Fruit fly (Drosophila melanogaster) whole organism, embryonic: ENCODE results near the gene nst.

Experiments
- CG11560 ChIP-seq: fragments of 200-800 bp; sonication (Bioruptor generic); IDR thresholded peaks from 3 replicates; pipeline ENCODE4 v1.3.6; 2022; ENCODE audit warnings: missing biosample characterization, missing genetic modification characterization
- CG12299 ChIP-seq: fragments of 200-800 bp; sonication (Bioruptor generic); optimal IDR thresholded peaks from 2 replicates; lab custom pipeline; 2018; ENCODE audit warnings: missing biosample characterization, mild to moderate bottlenecking, missing genetic modification characterization
- CG13894 ChIP-seq: fragments of 200-800 bp; sonication (Bioruptor generic); optimal IDR thresholded peaks from 3 replicates; lab custom pipeline; 2018; ENCODE audit warnings: missing biosample characterization, mild to moderate bottlenecking, missing genetic modification characterization, moderate library complexity
- CG14014 ChIP-seq: fragments of 200-800 bp; sonication (Bioruptor generic); IDR thresholded peaks from 2 replicates; pipeline ENCODE4 v1.3.6; 2022; ENCODE audit warnings: missing biosample characterization, missing genetic modification characterization
- CG16779 ChIP-seq: fragments of 200-800 bp; sonication (Bioruptor generic); IDR thresholded peaks from 2 replicates; pipeline ENCODE4 v1.3.6; 2022; ENCODE audit warnings: missing biosample characterization, missing genetic modification characterization
- CG17359 ChIP-seq: fragments of 200-800 bp; sonication (Bioruptor generic); optimal IDR thresholded peaks from 3 replicates; lab custom pipeline; 2018; ENCODE audit warnings: missing biosample characterization, mild to moderate bottlenecking, missing genetic modification characterization, moderate library complexity
- CG17912 ChIP-seq: fragments of 200-800 bp; sonication (Bioruptor generic); optimal IDR thresholded peaks from 2 replicates; lab custom pipeline; 2018; ENCODE audit warnings: missing biosample characterization, mild to moderate bottlenecking, missing genetic modification characterization
- CG2120 ChIP-seq: fragments of 200-800 bp; sonication (Bioruptor generic); optimal IDR thresholded peaks from 3 replicates; lab custom pipeline; 2016; ENCODE audit warnings: missing biosample characterization, missing genetic modification characterization
- CG2875 ChIP-seq: fragments of 200-800 bp; sonication (Bioruptor generic); optimal IDR thresholded peaks from 2 replicates; lab custom pipeline; 2017; ENCODE audit warnings: missing biosample characterization, mild to moderate bottlenecking, missing genetic modification characterization, missing genetic modification reagents
- CG3281 ChIP-seq: fragments of 200-800 bp; sonication (Bioruptor generic); optimal IDR thresholded peaks from 3 replicates; lab custom pipeline; 2017; ENCODE audit warnings: missing biosample characterization, mild to moderate bottlenecking, missing genetic modification characterization
- CG3995 ChIP-seq: fragments of 200-800 bp; sonication (Bioruptor generic); optimal IDR thresholded peaks from 3 replicates; lab custom pipeline; 2016; ENCODE audit warnings: missing biosample characterization, missing genetic modification characterization
- CG4404 ChIP-seq: fragments of 200-800 bp; sonication (Bioruptor generic); IDR thresholded peaks from 2 replicates; pipeline ENCODE4 v1.3.6; 2022; ENCODE audit warnings: missing biosample characterization, missing genetic modification characterization
- CG7839 ChIP-seq: fragments of 200-800 bp; sonication (Bioruptor generic); optimal IDR thresholded peaks from 3 replicates; lab custom pipeline; 2018; ENCODE audit warnings: missing biosample characterization, mild to moderate bottlenecking, missing genetic modification characterization, moderate library complexity
- CG9817 ChIP-seq: fragments of 200-800 bp; sonication (Bioruptor generic); optimal IDR thresholded peaks from 2 replicates; lab custom pipeline; 2018; ENCODE audit warnings: missing biosample characterization, mild to moderate bottlenecking, missing genetic modification characterization, moderate library complexity
- CoRest ChIP-seq: fragments of 200-800 bp; sonication (Bioruptor generic); optimal IDR thresholded peaks from 3 replicates; lab custom pipeline; 2018; ENCODE audit warnings: missing biosample characterization, mild to moderate bottlenecking, missing genetic modification characterization, moderate library complexity
- CrebB ChIP-seq: fragments of 200-800 bp; sonication (Bioruptor generic); optimal IDR thresholded peaks from 3 replicates; lab custom pipeline; 2018; ENCODE audit warnings: missing biosample characterization, mild to moderate bottlenecking, missing genetic modification characterization
- Deaf1 ChIP-seq: fragments of 200-800 bp; optimal IDR thresholded peaks from 3 replicates; lab custom pipeline; 2019; ENCODE audit warnings: missing biosample characterization, mild to moderate bottlenecking, missing genetic modification characterization, moderate library complexity
- Dll ChIP-seq: fragments of 200-800 bp; sonication (Bioruptor generic); IDR thresholded peaks from 4 replicates; pipeline ENCODE4 v1.3.6; 2022; ENCODE audit warnings: missing biosample characterization, missing genetic modification characterization; ENCODE audit not compliant: partially characterized antibody
- Doc3 ChIP-seq: fragments of 200-800 bp; sonication (Bioruptor generic); IDR thresholded peaks from 3 replicates; pipeline ENCODE4 v1.3.6; 2022; ENCODE audit warnings: missing biosample characterization, missing genetic modification characterization; ENCODE audit not compliant: partially characterized antibody
- Drgx ChIP-seq: fragments of 200-800 bp; sonication (Bioruptor generic); IDR thresholded peaks from 2 replicates; pipeline ENCODE4 v1.3.6; 2022; ENCODE audit warnings: missing biosample characterization, missing genetic modification characterization
- E2f2 ChIP-seq: fragments of 200-800 bp; sonication (Bioruptor generic); IDR thresholded peaks from 2 replicates; pipeline ENCODE4 v1.3.6; 2022; ENCODE audit warnings: missing biosample characterization, missing genetic modification characterization
- Fer1 ChIP-seq: fragments of 200-800 bp; sonication (Bioruptor generic); optimal IDR thresholded peaks from 2 replicates; lab custom pipeline; 2017; ENCODE audit warnings: missing biosample characterization, mild to moderate bottlenecking, missing genetic modification characterization
- H15 ChIP-seq: fragments of 200-800 bp; sonication (Bioruptor generic); IDR thresholded peaks from 3 replicates; pipeline ENCODE4 v1.3.6; 2022; ENCODE audit warnings: missing biosample characterization, missing genetic modification characterization
- HLHmδ ChIP-seq: fragments of 200-800 bp; sonication (Bioruptor generic); optimal IDR thresholded peaks from 2 replicates; lab custom pipeline; 2018; ENCODE audit warnings: missing biosample characterization, mild to moderate bottlenecking, missing genetic modification characterization, moderate library complexity
- HmgZ ChIP-seq: fragments of 200-800 bp; sonication (Bioruptor generic); optimal IDR thresholded peaks from 2 replicates; lab custom pipeline; 2018; ENCODE audit warnings: missing biosample characterization, mild to moderate bottlenecking, missing genetic modification characterization
- Hr3 ChIP-seq: fragments of 200-800 bp; sonication (Bioruptor generic); optimal IDR thresholded peaks from 3 replicates; lab custom pipeline; 2016; ENCODE audit warnings: missing biosample characterization, missing genetic modification characterization
- Jarid2 ChIP-seq: fragments of 200-800 bp; sonication (Bioruptor generic); optimal IDR thresholded peaks from 3 replicates; lab custom pipeline; 2017; ENCODE audit warnings: mild to moderate bottlenecking, missing biosample characterization, missing genetic modification reagents, missing genetic modification characterization
- Lhr ChIP-seq: fragments of 200-800 bp; sonication (Bioruptor generic); optimal IDR thresholded peaks from 3 replicates; lab custom pipeline; 2017; ENCODE audit warnings: mild to moderate bottlenecking, missing biosample characterization, missing genetic modification reagents, missing genetic modification characterization
- MBD-R2 ChIP-seq: fragments of 200-800 bp; sonication (Bioruptor generic); IDR thresholded peaks from 2 replicates; pipeline ENCODE4 v1.3.6; 2022; ENCODE audit warnings: missing biosample characterization, missing genetic modification characterization
- NC2α ChIP-seq: fragments of 200-800 bp; sonication (Bioruptor generic); optimal IDR thresholded peaks from 2 replicates; lab custom pipeline; 2016; ENCODE audit warnings: missing biosample characterization, missing genetic modification characterization
- Nf-YA ChIP-seq: fragments of 200-800 bp; sonication (Bioruptor generic); IDR thresholded peaks from 2 replicates; pipeline ENCODE4 v1.3.6; 2022; ENCODE audit warnings: missing biosample characterization, missing genetic modification characterization
- Nf-YC ChIP-seq: fragments of 200-800 bp; optimal IDR thresholded peaks from 3 replicates; lab custom pipeline; 2019; ENCODE audit warnings: missing biosample characterization, mild to moderate bottlenecking, missing genetic modification characterization, moderate library complexity
- Pdp1 ChIP-seq, 2 experiments: fragments of 200-800 bp; sonication (Bioruptor generic); optimal IDR thresholded peaks; 3 replicates each; lab custom pipeline; 2016; ENCODE audit warnings: missing biosample characterization in 2 of 2, missing genetic modification characterization in 2 of 2, mild to moderate bottlenecking in 1 of 2, moderate library complexity in 1 of 2
- Spps ChIP-seq: fragments of 200-800 bp; sonication (Bioruptor generic); optimal IDR thresholded peaks from 2 replicates; lab custom pipeline; 2018; ENCODE audit warnings: missing biosample characterization, mild to moderate bottlenecking, missing genetic modification characterization
- ac ChIP-seq: fragments of 200-800 bp; sonication (Bioruptor generic); optimal IDR thresholded peaks from 3 replicates; lab custom pipeline; 2017; ENCODE audit warnings: missing biosample characterization, mild to moderate bottlenecking, missing genetic modification characterization
- al ChIP-seq: fragments of 200-800 bp; sonication (Bioruptor generic); IDR thresholded peaks from 2 replicates; pipeline ENCODE4 v1.3.6; 2022; ENCODE audit warnings: missing biosample characterization, missing genetic modification characterization
- ap ChIP-seq: fragments of 200-800 bp; sonication (Bioruptor generic); IDR thresholded peaks from 2 replicates; pipeline ENCODE4 v1.3.6; 2022; ENCODE audit warnings: missing biosample characterization, missing genetic modification characterization
- bbx ChIP-seq: fragments of 200-800 bp; sonication (Bioruptor generic); IDR thresholded peaks from 2 replicates; pipeline ENCODE4 v1.3.6; 2022; ENCODE audit warnings: missing biosample characterization, missing genetic modification characterization; ENCODE audit not compliant: partially characterized antibody
- crc ChIP-seq: fragments of 200-800 bp; sonication (Bioruptor generic); optimal IDR thresholded peaks from 2 replicates; lab custom pipeline; 2016; ENCODE audit warnings: missing biosample characterization, missing genetic modification characterization
- da ChIP-seq: fragments of 200-800 bp; sonication (Bioruptor generic); optimal IDR thresholded peaks from 2 replicates; lab custom pipeline; 2016; ENCODE audit warnings: missing biosample characterization, missing genetic modification characterization
- disco-r ChIP-seq: fragments of 200-800 bp; sonication (Bioruptor generic); optimal IDR thresholded peaks from 2 replicates; lab custom pipeline; 2016; ENCODE audit warnings: missing biosample characterization, missing genetic modification characterization
- dmrt11E ChIP-seq: fragments of 200-800 bp; sonication (Bioruptor generic); optimal IDR thresholded peaks from 3 replicates; lab custom pipeline; 2018; ENCODE audit warnings: missing biosample characterization, mild to moderate bottlenecking, missing genetic modification characterization, moderate library complexity
- dmrt99B ChIP-seq: fragments of 200-800 bp; sonication (Bioruptor generic); optimal IDR thresholded peaks from 2 replicates; lab custom pipeline; 2018; ENCODE audit warnings: missing biosample characterization, mild to moderate bottlenecking, missing genetic modification characterization, moderate library complexity
- hth ChIP-seq: fragments of >200 bp; optimal IDR thresholded peaks from 2 replicates; lab custom pipeline; 2017; ENCODE audit warnings: inconsistent platforms
- nerfin-2 ChIP-seq: fragments of 200-800 bp; sonication (Bioruptor generic); IDR thresholded peaks from 2 replicates; pipeline ENCODE4 v1.3.6; 2022; ENCODE audit warnings: missing biosample characterization, missing genetic modification characterization; ENCODE audit not compliant: partially characterized antibody
- pfk ChIP-seq: fragments of 200-800 bp; sonication (Bioruptor generic); optimal IDR thresholded peaks from 2 replicates; lab custom pipeline; 2018; ENCODE audit warnings: missing biosample characterization, mild to moderate bottlenecking, missing genetic modification characterization, moderate library complexity
- sc ChIP-seq, 3 experiments: fragments of >200 bp in 2 of 3; fragments of 200-800 bp in 1 of 3; sonication (Bioruptor generic) in 1 of 3; optimal IDR thresholded peaks; 2 replicates in 2 of 3; 3 replicates in 1 of 3; lab custom pipeline; 2017; ENCODE audit warnings: mild to moderate bottlenecking in 1 of 3, missing biosample characterization in 1 of 3, missing genetic modification characterization in 1 of 3, missing genetic modification reagents in 1 of 3
- sim ChIP-seq: fragments of 200-800 bp; sonication (Bioruptor generic); IDR thresholded peaks from 2 replicates; pipeline ENCODE4 v1.3.6; 2022; ENCODE audit warnings: missing biosample characterization, missing genetic modification characterization
- zfh2 ChIP-seq: fragments of 200-800 bp; sonication (Bioruptor generic); optimal IDR thresholded peaks from 2 replicates; lab custom pipeline; 2016; ENCODE audit warnings: missing biosample characterization, missing genetic modification characterization

Gene nst

dm6 chr3L:12529431-12530007, 452 bp downstream of the nst start (continued):
- TF ChIP-seq CG9817 (tag; lab: Kevin White, UChicago) = no peak
- TF ChIP-seq NC2α = no peak
- 0 out of 2 replicates have a peak, but pooled peaks have one; percentile 11 for TF ChIP-seq CG4404 (GFP tag; lab: Robert Waterston, UW)
- TF ChIP-seq CG11560 = no peak
- no peak for TF ChIP-seq Dll (GFP tag; lab: Robert Waterston, UW)
- TF ChIP-seq Deaf1 (tag; lab: Kevin White, UChicago) = no peak
- TF ChIP-seq Fer1 = no peak
- TF ChIP-seq crc = no peak
- no peak for TF ChIP-seq zfh2 (GFP tag; lab: Kevin White, UChicago)
- TF ChIP-seq dmrt99B (tag; lab: Kevin White, UChicago) = peak; percentile 67
- peak; percentile 24 for TF ChIP-seq CG2120 (GFP tag; lab: Kevin White, UChicago)
- peak; percentile 69; the same call in 1 of the 2 replicates for TF ChIP-seq Drgx (GFP tag; lab: Robert Waterston, UW)
- peak; percentile 13 for TF ChIP-seq Jarid2
- no peak for TF ChIP-seq ac (GFP tag; lab: Kevin White, UChicago)
- TF ChIP-seq CG13894 (tag; lab: Kevin White, UChicago) = no peak
- TF ChIP-seq CG12299 (tag; lab: Kevin White, UChicago) = no peak
- no peak for TF ChIP-seq Lhr (GFP tag; lab: Kevin White, UChicago)
- TF ChIP-seq nerfin-2 (GFP tag; lab: Robert Waterston, UW) = no peak
- no peak for TF ChIP-seq CG17912 (GFP tag; lab: Kevin White, UChicago)
- no peak for TF ChIP-seq Nf-YA (GFP tag; lab: Robert Waterston, UW)
- TF ChIP-seq CrebB (tag; lab: Kevin White, UChicago) = no peak
- no peak for TF ChIP-seq sim
- no peak for TF ChIP-seq Spps (tag; lab: Kevin White, UChicago)
- TF ChIP-seq bbx (GFP tag; lab: Robert Waterston, UW) = no peak
- peak; percentile 42 for TF ChIP-seq dmrt11E
- TF ChIP-seq CG3281 = peak; percentile 55
- peak; percentile 51 for TF ChIP-seq CG7839 (tag; lab: Kevin White, UChicago)
- no peak for TF ChIP-seq da (GFP tag; lab: Kevin White, UChicago)
- peak; percentile 29; the same call in 1 of the 2 replicates for TF ChIP-seq ap (GFP tag; lab: Robert Waterston, UW)
- TF ChIP-seq H15 (GFP tag; lab: Robert Waterston, UW) = 0 out of 3 replicates have a peak, but pooled peaks have one; percentile 32
- no peak for TF ChIP-seq HmgZ (tag; lab: Kevin White, UChicago)
- TF ChIP-seq MBD-R2 (GFP tag; lab: Robert Waterston, UW) = no peak
- TF ChIP-seq pfk (GFP tag; lab: Kevin White, UChicago) = no peak
- TF ChIP-seq E2f2 (GFP tag; lab: Robert Waterston, UW) = no peak
- peak; percentile 19 for TF ChIP-seq Nf-YC (tag; lab: Kevin White, UChicago)
- no peak for TF ChIP-seq hth (lab: Kevin White, UChicago)
- TF ChIP-seq CG3995 (GFP tag; lab: Kevin White, UChicago) = no peak
- peak in 1 of 2 experiments; percentile 40 for TF ChIP-seq Pdp1 (GFP tag; optimal IDR thresholded peaks at IDR 0.05; lab: Kevin White, UChicago)
- TF ChIP-seq CG16779 (GFP tag; lab: Robert Waterston, UW) = no peak
- TF ChIP-seq al (GFP tag; lab: Robert Waterston, UW) = no peak
- no peak for TF ChIP-seq sc (optimal IDR thresholded peaks at IDR 0.05; lab: Kevin White, UChicago)
- peak; percentile 5 for TF ChIP-seq sc (GFP tag; optimal IDR thresholded peaks at IDR 0.05; lab: Kevin White, UChicago)
- no peak for TF ChIP-seq disco-r (GFP tag; lab: Kevin White, UChicago)
- TF ChIP-seq CG14014 (GFP tag; lab: Robert Waterston, UW) = 0 out of 2 replicates have a peak, but pooled peaks have one; percentile 35
- peak; percentile 42 for TF ChIP-seq CG2875 (GFP tag; lab: Kevin White, UChicago)
- no peak for TF ChIP-seq HLHmδ
- peak; percentile 70 for TF ChIP-seq CG17359 (tag; lab: Kevin White, UChicago)
- peak; percentile 10 for TF ChIP-seq Hr3 (GFP tag; lab: Kevin White, UChicago)
- no peak for TF ChIP-seq Doc3
- TF ChIP-seq CoRest (tag; lab: Kevin White, UChicago) = peak; percentile 34
